Worm (Caenorhabditis elegans): ENCODE data around the gene col-20.
"Not testable (repeated sequence)": the region's sequence is repeated elsewhere in the genome, so short reads cannot be mapped to it uniquely, and the experiment has no call there.

Gene col-20

ce11 chrII:4863357-4863756, 7.2 kb downstream of the col-20 start, which contains the start of the genes mpst-4 and F11G11.14:
Gene mpst-4 (minus strand): TSS chrII:4863457.
Gene F11G11.14 (plus strand): TSS chrII:4863681.
- TF ChIP-seq nhr-129 (tag; optimal IDR thresholded peaks at IDR 0.05) (no peak), nhr-77 (tag; optimal IDR thresholded peaks at IDR 0.05) (no peak), lin-11 (tag; optimal IDR thresholded peaks at IDR 0.05) (no peak), snpc-4 (tag; optimal IDR thresholded peaks at IDR 0.05) (no peak), F13H6.1 (tag; optimal IDR thresholded peaks at IDR 0.05) (no peak), nhr-11 (tag; optimal IDR thresholded peaks at IDR 0.05) (no peak), sma-3 (GFP tag; optimal IDR thresholded peaks at IDR 0.05) (no peak), mbf-1 (tag; optimal IDR thresholded peaks at IDR 0.05) (no peak), elt-3 (tag; optimal IDR thresholded peaks at IDR 0.05) (no peak), ztf-1 (GFP tag; conservative IDR thresholded peaks at IDR 0.05) (no peak), nhr-25 (tag; optimal IDR thresholded peaks at IDR 0.05) (no peak), ceh-82 (tag; optimal IDR thresholded peaks at IDR 0.05) (no peak), crh-2 (tag; optimal IDR thresholded peaks at IDR 0.05) (no peak), ztf-11 (tag; optimal IDR thresholded peaks at IDR 0.05) (no peak), mdl-1 (tag; optimal IDR thresholded peaks at IDR 0.05) (no peak), dmd-4 (tag; optimal IDR thresholded peaks at IDR 0.05) (no peak), skn-1 (tag; optimal IDR thresholded peaks at IDR 0.05) (no peak), sma-9 (GFP tag; optimal IDR thresholded peaks at IDR 0.05) (no peak), sma-9 (tag; optimal IDR thresholded peaks at IDR 0.05) (no peak), R02D3.7 (tag; optimal IDR thresholded peaks at IDR 0.05) (no peak), nhr-10 (tag; optimal IDR thresholded peaks at IDR 0.05) (no peak)

- TF ChIP-seq nhr-11, unc-39, nhr-23 (tag; optimal IDR thresholded peaks at IDR 0.05): not testable (repeated sequence)
Observed at ce11 chrII:4860260-4860659, 10.3 kb downstream of the col-20 start, which contains the start of the genes nspd-5 and F11G11.4. Gene nspd-5 (minus strand): TSS chrII:4860360. Gene F11G11.4 (plus strand): TSS chrII:4860594.

- TF ChIP-seq sem-4 (tag; optimal IDR thresholded peaks at IDR 0.05) (no peak), ama-1 (optimal IDR thresholded peaks at IDR 0.05) (peak; percentile 59), C34F6.9 (tag; optimal IDR thresholded peaks at IDR 0.05) (no peak), ztf-4 (tag; optimal IDR thresholded peaks at IDR 0.05) (peak; percentile 35), elt-3 (tag; optimal IDR thresholded peaks at IDR 0.05) (no peak)
Observed at ce11 chrII:4858906-4859411, 11.6 kb downstream of the col-20 start.

- TF ChIP-seq nhr-23 (tag; optimal IDR thresholded peaks at IDR 0.05) (no peak), snpc-4 (tag; optimal IDR thresholded peaks at IDR 0.05) (no peak), crh-2 (tag; optimal IDR thresholded peaks at IDR 0.05) (no peak), lin-13 (GFP tag; optimal IDR thresholded peaks at IDR 0.05) (no peak), ztf-11 (tag; optimal IDR thresholded peaks at IDR 0.05) (no peak), R02D3.7 (tag; optimal IDR thresholded peaks at IDR 0.05) (no peak), ama-1 (optimal IDR thresholded peaks at IDR 0.05) (peak; percentile 68), ceh-82 (tag; optimal IDR thresholded peaks at IDR 0.05) (no peak), ztf-4 (tag; optimal IDR thresholded peaks at IDR 0.05) (peak; percentile 33)
Observed at ce11 chrII:4857873-4858364, 12.7 kb downstream of the col-20 start, which contains the start of gene F11G11.5. Gene F11G11.5 (plus strand): TSS chrII:4857923.

ce11 chrII:4857086-4857485, 13.5 kb downstream of the col-20 start:
- no peak for TF ChIP-seq F13H6.1 (tag; optimal IDR thresholded peaks at IDR 0.05)
- TF ChIP-seq nhr-10 (tag; optimal IDR thresholded peaks at IDR 0.05) = no peak
- no peak for TF ChIP-seq nhr-77 (tag; optimal IDR thresholded peaks at IDR 0.05)
- TF ChIP-seq crh-2 (tag; optimal IDR thresholded peaks at IDR 0.05) = peak; percentile 32
- TF ChIP-seq sma-9 (GFP tag; optimal IDR thresholded peaks at IDR 0.05) = peak; percentile 18
- TF ChIP-seq sma-9 (tag; optimal IDR thresholded peaks at IDR 0.05) = no peak
- peak; percentile 94 for TF ChIP-seq fos-1 (tag; optimal IDR thresholded peaks at IDR 0.05)
- peak; percentile 17 for TF ChIP-seq nhr-129 (tag; optimal IDR thresholded peaks at IDR 0.05)

ce11 chrII:4856113-4856512, 14.5 kb downstream of the col-20 start:
- TF ChIP-seq sma-9 (GFP tag; optimal IDR thresholded peaks at IDR 0.05) (peak; percentile 32), sma-9 (tag; optimal IDR thresholded peaks at IDR 0.05) (no peak), ztf-11 (tag; optimal IDR thresholded peaks at IDR 0.05) (no peak), C34F6.9 (tag; optimal IDR thresholded peaks at IDR 0.05) (peak; percentile 54), nhr-25 (tag; optimal IDR thresholded peaks at IDR 0.05) (peak; percentile 73), aly-2 (tag; optimal IDR thresholded peaks at IDR 0.05) (no peak), lin-13 (GFP tag; optimal IDR thresholded peaks at IDR 0.05) (no peak), crh-2 (tag; optimal IDR thresholded peaks at IDR 0.05) (peak; percentile 4), unc-55 (GFP tag; optimal IDR thresholded peaks at IDR 0.05) (peak; percentile 6), nhr-129 (tag; optimal IDR thresholded peaks at IDR 0.05) (peak; percentile 13), nhr-21 (tag; optimal IDR thresholded peaks at IDR 0.05) (peak; percentile 58), skn-1 (tag; optimal IDR thresholded peaks at IDR 0.05) (peak; percentile 1), gmeb-1 (tag; optimal IDR thresholded peaks at IDR 0.05) (peak; percentile 11), lsy-2 (tag; optimal IDR thresholded peaks at IDR 0.05) (peak in 1 of 2 experiments; percentile 52)

Measured in whole organism, L2 larva.